Worm (Caenorhabditis elegans) whole organism, L2 larva: ENCODE measurements around the gene D1086.3.

Source experiments
- ceh-16 ChIP-seq: fragments of 150-350 bp; optimal IDR thresholded peaks from 2 replicates; lab custom pipeline; 2014; ENCODE audit warnings: missing biosample characterization, missing genetic modification characterization
- elt-1 ChIP-seq: fragments of 150-350 bp; optimal IDR thresholded peaks from 2 replicates; lab custom pipeline; 2014; ENCODE audit warnings: missing biosample characterization, missing genetic modification characterization
- fos-1 ChIP-seq: fragments of 150-350 bp; optimal IDR thresholded peaks from 2 replicates; lab custom pipeline; 2014; ENCODE audit warnings: missing biosample characterization, missing genetic modification characterization
- lsy-2 ChIP-seq, 2 experiments: fragments of 150-350 bp in 1 of 2; sonication (generic microtip) in 1 of 2; optimal IDR thresholded peaks; 2 replicates each; lab custom pipeline; 2014 to 2017; ENCODE audit warnings: missing biosample characterization in 2 of 2, missing genetic modification characterization in 2 of 2
- mab-5 ChIP-seq: fragments of 150-350 bp; optimal IDR thresholded peaks from 2 replicates; lab custom pipeline; 2014; ENCODE audit warnings: missing biosample characterization, missing genetic modification characterization
- nhr-77 ChIP-seq: fragments of 150-350 bp; optimal IDR thresholded peaks from 2 replicates; lab custom pipeline; 2014; ENCODE audit warnings: missing biosample characterization, missing genetic modification characterization
- unc-39 ChIP-seq: fragments of 150-350 bp; optimal IDR thresholded peaks from 2 replicates; lab custom pipeline; 2014; ENCODE audit warnings: missing biosample characterization, missing genetic modification characterization
- zag-1 ChIP-seq: fragments of 150-350 bp; optimal IDR thresholded peaks from 2 replicates; lab custom pipeline; 2014; ENCODE audit warnings: missing biosample characterization, missing genetic modification characterization

DNA sequence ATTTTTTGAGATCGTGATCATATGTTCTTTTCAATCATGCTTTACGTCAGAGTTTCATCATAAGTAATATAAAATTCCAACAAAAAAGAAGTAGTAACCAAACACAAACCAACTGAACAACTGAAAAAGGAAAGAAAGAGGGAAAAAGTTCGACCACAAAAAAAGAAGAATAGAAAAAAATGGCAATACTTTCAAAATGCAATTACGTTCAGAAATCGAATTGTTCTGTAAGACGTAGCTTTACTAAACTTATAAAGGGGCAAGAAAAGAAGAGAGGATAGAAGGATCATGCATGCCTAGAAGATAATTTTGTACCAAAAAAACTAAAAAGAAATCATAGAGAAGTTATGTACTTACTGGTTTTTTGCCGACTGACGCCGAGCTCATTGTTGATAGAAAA lies 48.1 kb downstream of the D1086.3 start:
- no peak for TF ChIP-seq nhr-77 (tag; lab: Kevin White, UChicago)
- TF ChIP-seq fos-1 (tag; lab: Kevin White, UChicago), result no peak
- no peak for TF ChIP-seq unc-39 (tag; lab: Kevin White, UChicago)
- TF ChIP-seq zag-1 (tag; lab: Kevin White, UChicago), result no peak
- peak in 1 of 2 experiments; percentile 21 for TF ChIP-seq lsy-2 (tag; optimal IDR thresholded peaks at IDR 0.05; lab: Kevin White, UChicago)
- TF ChIP-seq ceh-16 (tag; lab: Kevin White, UChicago), result no peak
- no peak for TF ChIP-seq mab-5 (tag; lab: Kevin White, UChicago)
- no peak for TF ChIP-seq elt-1 (tag; lab: Kevin White, UChicago)
